Worm (Caenorhabditis elegans) whole organism, dauer: ENCODE measurements around the gene K02F3.2.

Experiments
- unc-62 ChIP-seq: sonication (generic microtip); optimal IDR thresholded peaks from 2 replicates; lab custom pipeline; 2017; ENCODE audit warnings: missing biosample characterization, missing genetic modification reagents, missing genetic modification characterization

Gene K02F3.2

DNA sequence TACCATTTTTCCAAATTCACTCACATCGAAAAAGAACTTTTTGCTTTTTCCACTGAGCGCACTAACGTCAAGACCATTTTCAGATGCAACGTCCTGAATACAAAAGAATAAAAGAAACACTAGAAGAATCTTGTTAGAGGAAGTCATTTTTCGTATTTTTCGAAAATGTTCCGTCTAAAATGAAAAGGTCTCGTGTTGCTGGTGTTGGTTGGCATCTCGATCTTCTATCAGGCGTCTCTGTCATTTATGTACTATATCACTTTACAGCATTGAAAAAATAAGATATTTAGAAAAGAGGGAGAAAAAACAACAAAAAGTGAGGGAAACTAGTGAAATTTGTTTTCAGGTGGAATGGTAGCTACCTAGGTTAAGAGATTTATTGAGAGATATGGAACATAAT is 4.5 kb upstream of the K02F3.2 start, which contains the start of gene K02F3.9:
TSS of gene K02F3.9 (minus strand) at position 190 of the 400 bp plus-strand sequence.
- TF ChIP-seq unc-62 (GFP tag; lab: Kevin White, UChicago): no peak

DNA sequence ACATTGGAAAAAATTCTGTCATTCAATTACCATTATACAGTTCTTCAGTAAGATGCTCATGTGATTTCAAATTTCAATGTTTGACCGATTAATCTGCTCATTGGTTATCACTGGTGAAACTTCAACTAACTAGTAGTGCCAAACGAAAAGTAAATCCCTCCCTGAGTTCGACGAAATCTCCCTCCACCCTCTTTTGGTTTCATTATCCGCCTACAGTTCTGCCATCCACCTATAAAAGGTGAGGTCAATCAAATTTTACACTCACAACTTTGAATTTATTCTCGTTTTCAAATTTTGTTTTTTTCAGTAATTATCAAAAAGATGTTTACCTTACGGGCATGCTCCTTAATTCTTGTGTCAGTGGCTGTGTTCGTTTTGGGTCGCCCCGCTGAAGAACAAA is 3.0 kb upstream of the K02F3.2 start, which contains the start of gene far-8:
TSS of gene far-8 (plus strand) at position 301 of the 400 bp plus-strand sequence.
- no peak for TF ChIP-seq unc-62 (GFP tag; lab: Kevin White, UChicago)

DNA sequence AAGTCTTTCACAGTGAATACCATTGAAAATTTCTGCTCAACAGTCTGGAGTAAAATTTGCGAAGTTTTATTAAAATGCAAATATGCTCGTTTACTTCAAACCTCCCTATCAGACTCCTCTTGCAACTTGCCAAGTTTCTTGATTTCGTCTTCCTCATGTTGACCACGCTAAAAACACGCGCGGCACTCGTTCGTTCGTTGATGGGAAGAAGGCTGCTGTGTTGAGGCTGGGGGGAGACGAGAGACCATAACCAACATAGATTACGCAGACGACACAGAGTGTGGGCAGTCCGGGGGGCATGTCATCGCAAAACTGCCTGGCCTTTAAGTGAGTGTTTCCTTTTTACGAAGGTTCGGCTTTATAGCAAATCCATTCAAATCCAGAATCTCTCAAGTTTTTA is 1.6 kb upstream of the K02F3.2 start:
- TF ChIP-seq unc-62 (GFP tag; lab: Kevin White, UChicago): no peak

DNA sequence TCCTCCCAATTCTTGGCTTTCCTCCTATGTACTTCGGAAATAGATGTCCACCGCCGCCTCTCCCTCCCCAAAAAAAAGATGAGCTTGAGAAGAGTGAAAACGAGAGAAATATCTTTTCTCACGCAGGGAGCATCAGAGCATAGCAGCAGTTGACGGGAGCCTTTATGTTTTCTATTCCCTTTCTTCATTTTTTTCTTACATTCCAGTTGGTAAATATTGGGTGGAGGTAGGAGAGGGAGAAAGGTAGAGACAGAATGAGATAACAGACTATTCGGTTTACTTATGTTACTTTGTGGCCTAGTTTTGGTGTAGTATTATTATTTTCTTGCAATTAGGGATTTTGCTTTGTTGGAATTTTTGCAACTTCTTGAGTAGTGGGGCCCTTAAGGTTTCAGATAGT is 1.1 kb upstream of the K02F3.2 start:
- TF ChIP-seq unc-62 (GFP tag; lab: Kevin White, UChicago): no peak

DNA sequence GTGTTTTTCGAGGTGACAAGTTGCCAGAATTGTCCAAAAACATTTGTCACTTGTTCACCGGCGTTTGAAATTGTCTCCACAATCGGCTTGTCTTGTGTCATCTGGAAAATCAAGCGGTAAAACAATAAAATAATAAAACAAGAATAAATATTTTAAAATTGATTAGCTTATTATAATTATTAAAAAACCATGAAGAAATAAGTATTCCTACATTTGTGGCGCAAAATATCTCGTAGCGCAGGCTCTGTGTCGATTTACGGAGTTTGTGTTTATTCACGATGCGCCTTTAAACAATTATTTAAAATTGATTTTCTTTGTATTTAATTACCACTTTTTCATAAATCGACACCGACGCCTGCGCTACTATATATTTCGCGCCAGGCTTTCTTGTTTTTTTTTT is 6.7 kb downstream of the K02F3.2 start, which contains the start of gene moma-1:
TSS of gene moma-1 (minus strand) at position 101 of the 400 bp plus-strand sequence.
- no peak for TF ChIP-seq unc-62 (GFP tag; lab: Kevin White, UChicago)

DNA sequence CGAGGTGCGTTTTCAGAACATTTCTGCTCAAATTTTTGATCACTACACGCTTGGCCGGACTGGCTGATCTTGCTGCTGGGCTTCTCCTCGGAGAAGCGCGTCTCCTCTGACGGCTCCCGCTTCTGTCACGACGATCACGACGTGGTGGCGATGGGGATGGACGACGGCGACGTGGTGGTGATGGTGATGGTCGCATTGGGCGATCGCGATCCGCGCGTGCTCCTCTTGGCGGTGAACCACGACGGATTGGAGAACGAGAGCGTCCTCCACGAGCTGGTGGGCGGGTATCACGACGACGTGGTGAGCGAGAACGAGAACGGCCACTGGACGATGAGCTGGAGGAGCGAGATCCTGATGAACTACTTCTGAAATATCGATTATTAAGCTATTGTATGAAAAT is 7.8 kb downstream of the K02F3.2 start:
- TF ChIP-seq unc-62 (GFP tag; lab: Kevin White, UChicago): no peak

DNA sequence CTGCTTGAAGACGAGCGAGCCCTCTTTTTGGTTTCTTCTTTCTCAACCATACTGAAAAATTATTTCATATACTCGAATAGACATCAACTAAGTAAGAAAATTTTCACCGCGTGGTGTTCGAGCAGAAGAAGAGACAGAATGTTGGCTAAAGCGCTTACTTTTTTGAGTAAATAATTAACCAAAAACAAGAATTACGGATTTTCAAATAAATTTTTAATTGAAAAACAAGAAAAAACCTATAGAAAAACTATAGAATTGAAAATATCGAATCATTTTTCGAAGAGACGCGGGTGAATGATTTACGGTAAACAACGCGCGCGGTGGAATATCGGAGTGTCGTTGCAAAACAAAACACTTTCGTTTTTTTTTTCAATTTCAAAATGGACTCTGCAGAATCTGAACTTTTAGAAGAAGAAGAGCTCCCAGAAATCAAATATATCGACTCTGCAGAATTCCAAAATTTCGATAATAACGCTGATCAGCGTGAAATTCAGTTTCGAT is 8.3 kb downstream of the K02F3.2 start, which contains the start of the genes rnp-5 and tag-51:
TSS of gene rnp-5 (minus strand) at position 51 of the 501 bp plus-strand sequence.
TSS of gene tag-51 (plus strand) at position 363 of the 501 bp plus-strand sequence.
- TF ChIP-seq unc-62 (GFP tag; lab: Kevin White, UChicago): no peak

DNA sequence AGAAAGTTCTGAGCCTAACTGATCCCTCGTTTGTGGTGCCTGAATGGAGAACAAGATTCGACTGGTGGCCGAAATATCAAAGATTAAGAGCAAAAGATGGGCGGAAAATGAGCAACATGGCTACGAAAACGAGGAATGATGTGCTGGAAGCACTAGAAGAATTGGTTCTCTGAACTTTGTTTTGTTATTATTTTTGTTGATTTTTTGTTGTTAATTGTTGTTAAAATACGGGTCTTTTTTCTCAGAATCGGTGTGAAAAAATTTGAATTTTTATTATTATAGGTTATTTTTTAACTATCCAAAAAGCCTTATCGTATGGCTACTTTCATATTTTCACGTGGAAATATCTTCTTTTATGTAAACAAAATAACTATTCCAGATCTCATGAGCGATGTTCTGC is 10.6 kb downstream of the K02F3.2 start, which contains the start of gene K02F3.12:
TSS of gene K02F3.12 (plus strand) at position 301 of the 400 bp plus-strand sequence.
- no peak for TF ChIP-seq unc-62 (GFP tag; lab: Kevin White, UChicago)

DNA sequence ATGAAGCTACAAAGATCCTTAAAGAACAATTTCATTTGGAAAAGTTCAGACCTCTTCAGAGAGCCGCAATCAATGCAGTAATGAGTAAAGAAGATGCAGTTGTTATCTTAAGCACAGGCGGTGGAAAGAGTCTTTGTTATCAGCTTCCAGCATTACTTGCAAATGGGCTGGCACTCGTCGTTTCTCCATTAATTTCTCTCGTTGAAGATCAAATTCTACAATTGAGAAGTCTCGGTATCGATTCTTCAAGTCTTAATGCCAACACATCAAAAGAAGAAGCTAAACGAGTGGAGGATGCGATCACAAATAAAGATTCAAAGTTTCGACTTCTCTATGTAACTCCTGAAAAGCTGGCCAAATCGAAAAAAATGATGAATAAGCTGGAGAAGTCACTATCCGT is 11.3 kb downstream of the K02F3.2 start:
- TF ChIP-seq unc-62 (GFP tag; lab: Kevin White, UChicago): no peak

DNA sequence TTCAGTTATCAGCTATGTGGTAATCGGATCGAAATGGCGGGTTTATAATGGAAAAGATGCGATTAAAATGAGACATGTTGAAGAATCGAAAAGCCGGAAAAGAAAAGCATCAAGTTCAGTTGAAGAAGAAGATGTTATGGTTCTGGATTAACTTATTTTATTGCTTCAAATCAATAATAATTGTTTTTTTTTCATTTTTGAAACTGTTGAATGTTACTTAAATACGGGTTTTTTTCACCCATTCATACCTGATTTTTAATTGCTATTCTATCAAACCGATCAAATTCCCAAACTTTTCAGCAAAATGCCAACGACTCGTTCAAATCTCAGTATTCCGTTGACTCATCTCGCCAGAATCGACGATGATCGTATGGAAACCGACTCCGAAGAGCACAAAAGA is 14.3 kb downstream of the K02F3.2 start, which contains the start of gene exos-4.2:
TSS of gene exos-4.2 (plus strand) at position 301 of the 400 bp plus-strand sequence.
- TF ChIP-seq unc-62 (GFP tag; lab: Kevin White, UChicago): no peak

DNA sequence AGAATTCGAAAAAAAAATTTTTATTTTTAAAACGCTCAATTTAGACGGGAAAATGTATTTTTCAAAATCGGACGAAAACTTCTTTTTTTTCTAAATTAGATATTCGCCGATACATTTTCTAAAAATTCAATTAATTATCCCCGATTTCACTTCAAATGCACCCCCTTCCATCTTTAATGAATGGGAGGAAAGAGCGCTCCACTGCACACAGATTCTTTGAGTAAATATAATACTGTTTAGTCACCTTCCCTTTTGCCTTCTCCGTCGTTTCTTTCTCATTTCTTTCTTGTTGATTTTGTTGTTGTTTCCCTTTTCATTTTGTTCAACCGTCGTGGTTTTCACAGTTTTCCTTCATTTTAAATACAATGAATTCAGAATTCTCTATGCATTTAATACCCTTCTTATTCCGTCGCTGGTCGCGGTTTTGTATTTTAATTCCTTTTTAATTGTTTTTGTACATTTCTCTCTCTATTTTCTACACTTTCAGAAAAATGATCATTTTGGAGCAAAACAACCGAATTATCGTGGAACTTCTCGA is 16.2 kb downstream of the K02F3.2 start, which contains the start of gene arx-4:
TSS of gene arx-4 (plus strand) at position 488 of the 538 bp plus-strand sequence.
- TF ChIP-seq unc-62 (GFP tag; lab: Kevin White, UChicago): no peak

DNA sequence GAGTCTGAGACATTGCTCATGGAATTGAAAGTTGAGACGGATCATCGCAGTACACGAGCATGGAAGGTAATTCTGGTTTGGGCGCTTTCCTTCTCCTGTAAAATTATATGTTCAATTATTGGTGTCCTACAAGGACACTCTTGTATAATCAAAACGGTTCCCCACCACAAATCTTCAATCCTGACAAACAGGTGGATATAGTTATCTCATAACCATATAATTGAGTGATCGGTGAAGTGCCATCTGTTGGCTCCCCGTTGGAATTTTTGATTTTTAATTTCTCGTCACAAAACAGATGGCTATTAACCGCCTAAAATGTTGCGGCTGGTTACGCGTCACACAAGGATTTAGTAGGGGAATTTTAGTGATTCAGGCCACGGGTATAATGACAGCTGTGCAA is 23.2 kb downstream of the K02F3.2 start:
- TF ChIP-seq unc-62 (GFP tag; lab: Kevin White, UChicago): no peak

DNA sequence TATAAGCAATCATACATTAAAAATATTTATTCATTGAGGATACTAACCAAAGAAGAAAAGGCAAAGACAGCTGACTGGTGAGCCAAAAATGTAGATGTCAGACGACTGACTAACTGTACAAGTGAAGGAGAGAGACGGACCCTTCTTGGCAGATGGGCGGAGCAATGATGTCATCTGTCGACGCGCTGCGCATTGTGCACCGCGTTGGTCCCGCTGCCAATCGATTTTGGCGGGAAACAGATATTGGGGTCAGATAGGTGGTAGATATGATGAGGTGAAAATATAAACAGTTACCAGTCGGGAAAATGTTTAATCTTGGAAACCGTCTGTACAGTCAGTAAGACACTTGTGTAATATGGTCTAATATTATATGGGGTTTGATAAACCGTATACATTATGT is 24.2 kb downstream of the K02F3.2 start, which contains the start of gene T24C4.2:
TSS of gene T24C4.2 (minus strand) at position 101 of the 400 bp plus-strand sequence.
- TF ChIP-seq unc-62 (GFP tag; lab: Kevin White, UChicago): no peak

DNA sequence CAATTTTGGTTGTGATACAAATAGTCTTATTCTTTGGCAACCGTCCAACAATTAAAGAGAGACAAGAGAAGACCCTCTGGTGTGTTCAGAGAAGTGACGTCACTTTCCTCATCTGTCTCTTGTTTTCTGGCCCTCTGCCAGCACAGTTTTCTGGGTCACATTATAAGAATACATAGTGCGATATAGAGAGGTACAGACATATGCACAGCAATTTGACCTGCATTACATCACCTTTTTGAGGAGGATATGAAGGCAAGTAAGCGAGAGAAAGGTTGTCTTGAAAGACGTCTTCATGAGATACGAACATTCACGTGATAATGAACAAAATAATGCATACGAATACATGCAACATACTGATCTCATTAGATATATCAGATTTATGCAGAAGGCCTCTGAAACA is 24.9 kb downstream of the K02F3.2 start:
- TF ChIP-seq unc-62 (GFP tag; lab: Kevin White, UChicago): no peak

DNA sequence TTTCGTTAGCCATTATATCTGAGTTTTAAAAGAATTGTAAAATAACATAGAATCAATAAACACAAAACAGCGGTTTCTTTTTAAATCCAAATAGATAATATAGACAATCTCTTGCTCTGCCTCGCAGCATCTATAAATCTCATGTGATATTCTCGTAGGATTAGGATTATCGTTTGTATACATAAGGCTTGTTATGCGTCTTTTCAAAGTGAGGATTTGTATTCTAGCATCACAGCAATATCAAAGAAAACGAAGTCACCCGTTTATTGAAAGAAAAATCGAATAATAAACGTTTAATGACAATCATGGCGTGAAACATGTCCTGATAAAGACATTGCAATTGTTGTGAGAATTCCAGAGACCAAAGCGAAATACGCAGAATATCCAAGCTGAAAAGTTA is 26.7 kb downstream of the K02F3.2 start, which contains the start of the genes T24C4.3 and clc-20:
TSS of gene T24C4.3 (minus strand) at position 101 of the 400 bp plus-strand sequence.
TSS of gene clc-20 (plus strand) at position 211 of the 400 bp plus-strand sequence.
- no peak for TF ChIP-seq unc-62 (GFP tag; lab: Kevin White, UChicago)

DNA sequence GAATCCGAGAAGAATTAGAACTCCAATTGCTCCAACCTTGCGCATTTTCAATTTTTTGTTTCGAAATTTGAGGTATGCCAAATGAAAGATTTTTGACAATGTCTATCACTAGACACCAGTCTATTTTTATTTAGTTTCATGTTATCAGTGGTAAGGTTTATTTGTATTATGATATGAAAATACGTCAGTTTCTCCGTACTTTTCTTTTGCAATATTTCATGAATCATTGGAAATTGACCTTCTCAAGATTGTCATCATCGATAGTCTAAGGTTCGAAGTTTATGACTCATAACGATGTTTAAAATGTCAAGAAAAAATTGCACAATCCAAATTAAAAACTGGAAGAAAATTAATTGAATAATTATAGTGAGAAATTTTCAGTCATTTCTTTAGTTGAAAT is 27.8 kb downstream of the K02F3.2 start, which contains the start of gene clc-19:
TSS of gene clc-19 (minus strand) at position 135 of the 400 bp plus-strand sequence.
- TF ChIP-seq unc-62 (GFP tag; lab: Kevin White, UChicago): no peak
